Fruit fly (Drosophila melanogaster): ENCODE results near the gene Arfrp1.
"Not testable (repeated sequence)": the region's sequence is repeated elsewhere in the genome, so short reads cannot be mapped to it uniquely, and the experiment has no call there.

Gene Arfrp1

dm6 chrX:9082600-9082999 is 24.3 kb upstream of the Arfrp1 start, which contains the start of gene APC4:
APC4 (plus strand) TSS chrX:9082931.
- TF ChIP-seq CG14655 (GFP tag; optimal IDR thresholded peaks at IDR 0.05) (no peak), Pif1B (GFP tag; optimal IDR thresholded peaks at IDR 0.05) (no peak), CG32121 (GFP tag; IDR thresholded peaks at IDR 0.05) (no peak), CG15710 (tag; optimal IDR thresholded peaks at IDR 0.05) (peak; percentile 2), CG13204 (GFP tag; optimal IDR thresholded peaks at IDR 0.05) (no peak), EcR (GFP tag; optimal IDR thresholded peaks at IDR 0.05) (no peak), CG8301 (tag; optimal IDR thresholded peaks at IDR 0.05) (peak; percentile 23), D1 (tag; optimal IDR thresholded peaks at IDR 0.05) (no peak), Pif1A (GFP tag; optimal IDR thresholded peaks at IDR 0.05) (no peak), rn (GFP tag; IDR thresholded peaks at IDR 0.05) (no peak), CG9948 (tag; optimal IDR thresholded peaks at IDR 0.05) (peak; percentile 9), CG4496 (GFP tag; IDR thresholded peaks at IDR 0.05) (no peak), CG10348 (GFP tag; IDR thresholded peaks at IDR 0.05) (no peak), CG12605 (GFP tag; IDR thresholded peaks at IDR 0.05) (no peak), CG8159 (tag; optimal IDR thresholded peaks at IDR 0.05) (peak; percentile 33), Snoo (tag; optimal IDR thresholded peaks at IDR 0.05) (no peak), CG17806 (tag; optimal IDR thresholded peaks at IDR 0.05) (no peak)

DNA sequence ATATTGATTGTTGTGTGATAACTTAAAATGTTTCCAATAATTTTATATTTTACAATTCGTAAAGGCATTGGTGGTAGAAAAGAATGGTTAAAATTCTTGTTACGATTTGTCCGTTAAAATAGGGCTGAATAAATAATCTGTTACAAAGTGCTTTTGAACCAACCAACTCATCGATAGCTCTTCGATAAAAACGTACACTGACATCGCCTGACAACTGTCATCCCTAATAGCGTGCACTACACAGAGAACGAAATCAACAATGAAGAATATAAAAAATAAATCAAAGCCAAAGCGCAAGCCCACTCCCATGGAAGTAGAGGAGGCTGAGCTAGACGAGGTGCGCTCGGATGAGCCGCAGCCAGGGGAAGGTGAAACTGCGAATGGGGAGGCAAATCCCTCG is 21.1 kb upstream of the Arfrp1 start, which contains the start of gene CG32708:
Gene CG32708, plus strand, starts transcription at position 207 of the 400 bp plus-strand sequence.
- TF ChIP-seq CG10348 (GFP tag; IDR thresholded peaks at IDR 0.05) (no peak), Pif1A (GFP tag; optimal IDR thresholded peaks at IDR 0.05) (no peak), Ets98B (GFP tag; IDR thresholded peaks at IDR 0.05) (no peak), gl (tag; optimal IDR thresholded peaks at IDR 0.05) (no peak), rn (GFP tag; IDR thresholded peaks at IDR 0.05) (no peak), Pif1B (GFP tag; optimal IDR thresholded peaks at IDR 0.05) (no peak), CG17806 (tag; optimal IDR thresholded peaks at IDR 0.05) (no peak), CG8301 (tag; optimal IDR thresholded peaks at IDR 0.05) (no peak), CG15710 (tag; optimal IDR thresholded peaks at IDR 0.05) (no peak), CG34367 (tag; optimal IDR thresholded peaks at IDR 0.05) (no peak), fd96Ca (GFP tag; IDR thresholded peaks at IDR 0.05) (no peak), D1 (tag; optimal IDR thresholded peaks at IDR 0.05) (no peak), CG12605 (GFP tag; IDR thresholded peaks at IDR 0.05) (no peak), CG8159 (tag; optimal IDR thresholded peaks at IDR 0.05) (no peak), CG9948 (tag; optimal IDR thresholded peaks at IDR 0.05) (no peak), CG32121 (GFP tag; IDR thresholded peaks at IDR 0.05) (no peak), CG4496 (GFP tag; IDR thresholded peaks at IDR 0.05) (no peak)

DNA sequence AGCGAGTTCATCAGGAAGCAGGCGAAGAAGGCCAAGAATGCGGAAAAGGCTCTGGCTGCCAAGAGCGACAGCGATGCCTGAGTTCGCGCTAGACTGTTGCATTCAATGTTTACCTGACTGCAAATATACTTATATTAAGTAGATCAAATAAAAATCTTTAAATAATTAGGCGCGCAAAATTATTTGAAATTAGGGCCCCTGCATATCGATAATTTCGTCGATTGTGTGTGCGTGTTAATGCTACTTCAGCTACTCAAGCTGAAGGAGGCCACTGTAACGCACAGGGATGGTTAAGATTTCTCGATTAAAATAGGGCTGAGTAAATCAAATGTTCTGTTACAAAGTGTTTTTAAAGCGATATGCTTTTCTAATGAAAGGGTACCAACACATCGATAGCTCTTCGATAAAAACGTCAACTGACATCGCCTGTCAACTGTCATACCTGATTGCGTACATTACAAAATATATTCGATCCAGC is 20.1 kb upstream of the Arfrp1 start, which contains the start of gene CG32706:
Gene CG32706, plus strand, starts transcription at position 428 of the 478 bp plus-strand sequence.
- TF ChIP-seq CG9948 (tag; optimal IDR thresholded peaks at IDR 0.05); CG8159 (tag; optimal IDR thresholded peaks at IDR 0.05); CG10348 (GFP tag; IDR thresholded peaks at IDR 0.05): not testable (repeated sequence)

dm6 chrX:9087920-9088417 is 18.9 kb upstream of the Arfrp1 start, which contains the start of gene CG6999:
CG6999 (plus strand) TSS chrX:9088367.
- not testable (repeated sequence) for TF ChIP-seq D1 (tag; optimal IDR thresholded peaks at IDR 0.05); CG14655 (GFP tag; optimal IDR thresholded peaks at IDR 0.05); CG12605 (GFP tag; IDR thresholded peaks at IDR 0.05)

- TF ChIP-seq CG34367 (tag; optimal IDR thresholded peaks at IDR 0.05) (no peak), CG8301 (tag; optimal IDR thresholded peaks at IDR 0.05) (no peak), CG4496 (GFP tag; IDR thresholded peaks at IDR 0.05) (no peak), fd96Ca (GFP tag; IDR thresholded peaks at IDR 0.05) (peak; percentile 10; the same call in 1 of the 3 replicates), CG32121 (GFP tag; IDR thresholded peaks at IDR 0.05) (no peak)
These were observed 17.4 kb upstream of the Arfrp1 start, which contains the start of gene CCT2 for dm6 chrX:9089254-9090056. CCT2 (plus strand) TSS chrX:9089513.

- TF ChIP-seq Ets98B (GFP tag; IDR thresholded peaks at IDR 0.05) (no peak), gl (tag; optimal IDR thresholded peaks at IDR 0.05) (no peak), EcR (GFP tag; optimal IDR thresholded peaks at IDR 0.05) (no peak), Pif1A (GFP tag; optimal IDR thresholded peaks at IDR 0.05) (no peak), CG4496 (GFP tag; IDR thresholded peaks at IDR 0.05) (no peak), fd96Ca (GFP tag; IDR thresholded peaks at IDR 0.05) (no peak), CG14655 (GFP tag; optimal IDR thresholded peaks at IDR 0.05) (no peak), CG8301 (tag; optimal IDR thresholded peaks at IDR 0.05) (no peak), CG10348 (GFP tag; IDR thresholded peaks at IDR 0.05) (no peak), rn (GFP tag; IDR thresholded peaks at IDR 0.05) (no peak), D1 (tag; optimal IDR thresholded peaks at IDR 0.05) (no peak), CG17806 (tag; optimal IDR thresholded peaks at IDR 0.05) (no peak), CG9948 (tag; optimal IDR thresholded peaks at IDR 0.05) (no peak), CG32121 (GFP tag; IDR thresholded peaks at IDR 0.05) (no peak), CG8159 (tag; optimal IDR thresholded peaks at IDR 0.05) (no peak), Pif1B (GFP tag; optimal IDR thresholded peaks at IDR 0.05) (no peak), CG34367 (tag; optimal IDR thresholded peaks at IDR 0.05) (no peak)
These were observed 16.9 kb upstream of the Arfrp1 start for dm6 chrX:9090057-9090358.

All from whole organism, pupa.